Fruit fly (Drosophila melanogaster) whole organism, embryonic: ENCODE results near the gene CG32706.
A peak's percentile ranks its signal among the peaks of the same experiment; 100 is the strongest.

Experiments used
- ATbp ChIP-seq: fragments of 200-800 bp; sonication (Bioruptor generic); optimal IDR thresholded peaks from 2 replicates; lab custom pipeline; 2017; ENCODE audit warnings: missing biosample characterization, mild to moderate bottlenecking, missing genetic modification characterization, missing genetic modification reagents
- Adf1 ChIP-seq: fragments of 200-800 bp; sonication (Bioruptor generic); IDR thresholded peaks from 2 replicates; pipeline ENCODE4 v1.3.6; 2022; ENCODE audit warnings: missing biosample characterization, missing genetic modification characterization
- CG10147 ChIP-seq: fragments of 200-800 bp; sonication (Bioruptor generic); optimal IDR thresholded peaks from 2 replicates; lab custom pipeline; 2019; ENCODE audit warnings: missing biosample characterization, mild to moderate bottlenecking, missing genetic modification characterization, moderate library complexity
- CG10543 ChIP-seq: fragments of 200-800 bp; sonication (Bioruptor generic); optimal IDR thresholded peaks from 3 replicates; lab custom pipeline; 2017; ENCODE audit warnings: missing biosample characterization, mild to moderate bottlenecking, missing genetic modification characterization, moderate library complexity
- CG12155 ChIP-seq: fragments of 200-800 bp; sonication (Bioruptor generic); optimal IDR thresholded peaks from 3 replicates; lab custom pipeline; 2016; ENCODE audit warnings: missing biosample characterization, missing genetic modification characterization
- CG14965 ChIP-seq: fragments of 200-800 bp; sonication (Bioruptor generic); optimal IDR thresholded peaks from 2 replicates; lab custom pipeline; 2016; ENCODE audit warnings: missing biosample characterization, missing genetic modification characterization, borderline replicate concordance
- CG15011 ChIP-seq: fragments of 200-800 bp; sonication (Bioruptor generic); optimal IDR thresholded peaks from 3 replicates; lab custom pipeline; 2018; ENCODE audit warnings: missing biosample characterization, mild to moderate bottlenecking, missing genetic modification characterization
- CG15696 ChIP-seq: fragments of 200-800 bp; sonication (Bioruptor generic); optimal IDR thresholded peaks from 2 replicates; lab custom pipeline; 2019; ENCODE audit warnings: missing biosample characterization, mild to moderate bottlenecking, missing genetic modification characterization, moderate library complexity
- CG17359 ChIP-seq: fragments of 200-800 bp; sonication (Bioruptor generic); optimal IDR thresholded peaks from 3 replicates; lab custom pipeline; 2018; ENCODE audit warnings: missing biosample characterization, mild to moderate bottlenecking, missing genetic modification characterization, moderate library complexity
- CG17612 ChIP-seq: fragments of 200-800 bp; sonication (Bioruptor generic); IDR thresholded peaks from 2 replicates; pipeline ENCODE4 v1.3.6; 2022; ENCODE audit warnings: missing biosample characterization, missing genetic modification characterization
- CG2120 ChIP-seq: fragments of 200-800 bp; sonication (Bioruptor generic); optimal IDR thresholded peaks from 3 replicates; lab custom pipeline; 2016; ENCODE audit warnings: missing biosample characterization, missing genetic modification characterization
- CG2129 ChIP-seq: fragments of 200-800 bp; sonication (Bioruptor generic); IDR thresholded peaks from 2 replicates; pipeline ENCODE4 v1.3.6; 2022; ENCODE audit warnings: missing biosample characterization, missing genetic modification characterization; ENCODE audit not compliant: partially characterized antibody
- CG31441 ChIP-seq: fragments of 200-800 bp; sonication (Bioruptor generic); IDR thresholded peaks from 2 replicates; pipeline ENCODE4 v1.3.6; 2022; ENCODE audit warnings: missing biosample characterization, missing genetic modification characterization
- CG4617 ChIP-seq: fragments of 200-800 bp; sonication (Bioruptor generic); optimal IDR thresholded peaks from 3 replicates; lab custom pipeline; 2016; ENCODE audit warnings: missing biosample characterization, missing genetic modification characterization, borderline replicate concordance
- CG4854 ChIP-seq: fragments of 200-800 bp; sonication (Bioruptor generic); optimal IDR thresholded peaks from 2 replicates; lab custom pipeline; 2016; ENCODE audit warnings: missing biosample characterization, missing genetic modification characterization, inconsistent platforms
- CG5953 ChIP-seq: fragments of 200-800 bp; sonication (Bioruptor generic); IDR thresholded peaks from 2 replicates; pipeline ENCODE4 v1.3.6; 2022; ENCODE audit warnings: missing biosample characterization, missing genetic modification characterization
- CG6175 ChIP-seq: fragments of 200-800 bp; sonication (Bioruptor generic); IDR thresholded peaks from 3 replicates; pipeline ENCODE4 v1.3.6; 2022; ENCODE audit warnings: missing biosample characterization, missing genetic modification characterization
- CG6683 ChIP-seq: fragments of 200-800 bp; sonication (Bioruptor generic); optimal IDR thresholded peaks from 2 replicates; lab custom pipeline; 2017; ENCODE audit warnings: missing biosample characterization, mild to moderate bottlenecking, missing genetic modification characterization, missing genetic modification reagents
- CG6791 ChIP-seq: fragments of 200-800 bp; sonication (Bioruptor generic); IDR thresholded peaks from 3 replicates; pipeline ENCODE4 v1.3.6; 2022; ENCODE audit warnings: missing biosample characterization, missing genetic modification characterization; ENCODE audit not compliant: partially characterized antibody
- CG8281 ChIP-seq: fragments of 200-800 bp; sonication (Bioruptor generic); optimal IDR thresholded peaks from 2 replicates; lab custom pipeline; 2018; ENCODE audit warnings: missing biosample characterization, mild to moderate bottlenecking, missing genetic modification characterization, moderate library complexity
- CG8359 ChIP-seq: fragments of 200-800 bp; sonication (Bioruptor generic); optimal IDR thresholded peaks from 2 replicates; lab custom pipeline; 2017; ENCODE audit warnings: missing biosample characterization, mild to moderate bottlenecking, missing genetic modification characterization, borderline replicate concordance
- CG8388 ChIP-seq: fragments of 200-800 bp; sonication (Bioruptor generic); optimal IDR thresholded peaks from 2 replicates; lab custom pipeline; 2019; ENCODE audit warnings: missing biosample characterization, mild to moderate bottlenecking, missing genetic modification characterization, moderate library complexity
- CG8478 ChIP-seq: fragments of >200 bp; optimal IDR thresholded peaks from 2 replicates; lab custom pipeline; 2018
- Dek ChIP-seq: fragments of 200-800 bp; sonication (Bioruptor generic); optimal IDR thresholded peaks from 3 replicates; lab custom pipeline; 2019; ENCODE audit warnings: missing biosample characterization, mild to moderate bottlenecking, missing genetic modification characterization, moderate library complexity
- Doc3 ChIP-seq: fragments of 200-800 bp; sonication (Bioruptor generic); IDR thresholded peaks from 3 replicates; pipeline ENCODE4 v1.3.6; 2022; ENCODE audit warnings: missing biosample characterization, missing genetic modification characterization; ENCODE audit not compliant: partially characterized antibody
- H15 ChIP-seq: fragments of 200-800 bp; sonication (Bioruptor generic); IDR thresholded peaks from 3 replicates; pipeline ENCODE4 v1.3.6; 2022; ENCODE audit warnings: missing biosample characterization, missing genetic modification characterization
- Hr3 ChIP-seq: fragments of 200-800 bp; sonication (Bioruptor generic); optimal IDR thresholded peaks from 3 replicates; lab custom pipeline; 2016; ENCODE audit warnings: missing biosample characterization, missing genetic modification characterization
- MBD-R2 ChIP-seq: fragments of 200-800 bp; sonication (Bioruptor generic); IDR thresholded peaks from 2 replicates; pipeline ENCODE4 v1.3.6; 2022; ENCODE audit warnings: missing biosample characterization, missing genetic modification characterization
- NC2β ChIP-seq: fragments of 200-800 bp; sonication (Bioruptor generic); optimal IDR thresholded peaks from 2 replicates; lab custom pipeline; 2016; ENCODE audit warnings: missing biosample characterization, missing genetic modification characterization
- Taf1 ChIP-seq: fragments of 200-800 bp; sonication (Bioruptor generic); IDR thresholded peaks from 2 replicates; pipeline ENCODE4 v1.3.6; 2022; ENCODE audit warnings: missing biosample characterization, missing genetic modification characterization
- ab ChIP-seq: fragments of 200-800 bp; sonication (Bioruptor generic); optimal IDR thresholded peaks from 2 replicates; lab custom pipeline; 2016; ENCODE audit warnings: missing biosample characterization, missing genetic modification characterization
- aop ChIP-seq: fragments of 200-800 bp; sonication (Bioruptor generic); IDR thresholded peaks from 2 replicates; pipeline ENCODE4 v1.3.6; 2022; ENCODE audit warnings: missing biosample characterization, missing genetic modification characterization
- ase ChIP-seq: fragments of 200-800 bp; sonication (Bioruptor generic); IDR thresholded peaks from 3 replicates; pipeline ENCODE4 v1.3.6; 2022; ENCODE audit warnings: missing biosample characterization, missing genetic modification characterization
- ash1 ChIP-seq: fragments of 200-800 bp; sonication (Bioruptor generic); optimal IDR thresholded peaks from 2 replicates; lab custom pipeline; 2018; ENCODE audit warnings: missing biosample characterization, mild to moderate bottlenecking, missing genetic modification characterization
- az2 ChIP-seq: fragments of 200-800 bp; sonication (Bioruptor generic); optimal IDR thresholded peaks from 3 replicates; lab custom pipeline; 2016; ENCODE audit warnings: missing biosample characterization, missing genetic modification characterization
- chinmo ChIP-seq: fragments of 200-800 bp; sonication (Bioruptor generic); IDR thresholded peaks from 4 replicates; pipeline ENCODE4 v1.3.6; 2022; ENCODE audit warnings: missing biosample characterization, missing genetic modification characterization; ENCODE audit not compliant: partially characterized antibody
- corto ChIP-seq: fragments of 200-800 bp; sonication (Bioruptor generic); optimal IDR thresholded peaks from 2 replicates; lab custom pipeline; 2016; ENCODE audit warnings: missing biosample characterization, mild to moderate bottlenecking, missing genetic modification characterization, moderate library complexity
- disco-r ChIP-seq: fragments of 200-800 bp; sonication (Bioruptor generic); optimal IDR thresholded peaks from 2 replicates; lab custom pipeline; 2016; ENCODE audit warnings: missing biosample characterization, missing genetic modification characterization
- dmrt11E ChIP-seq: fragments of 200-800 bp; sonication (Bioruptor generic); optimal IDR thresholded peaks from 3 replicates; lab custom pipeline; 2018; ENCODE audit warnings: missing biosample characterization, mild to moderate bottlenecking, missing genetic modification characterization, moderate library complexity
- en ChIP-seq: fragments of 200-800 bp; sonication (Bioruptor generic); optimal IDR thresholded peaks from 2 replicates; lab custom pipeline; 2016; ENCODE audit warnings: missing biosample characterization, missing genetic modification characterization
- inv ChIP-seq: fragments of 200-800 bp; sonication (Bioruptor generic); IDR thresholded peaks from 2 replicates; pipeline ENCODE4 v1.3.6; 2022; ENCODE audit warnings: missing biosample characterization, missing genetic modification characterization; ENCODE audit not compliant: partially characterized antibody
- lov ChIP-seq, 2 experiments: fragments of 200-800 bp in 1 of 2; fragments of >200 bp in 1 of 2; sonication (Bioruptor generic) in 1 of 2; IDR thresholded peaks in 1 of 2; optimal IDR thresholded peaks in 1 of 2; 2 replicates in 1 of 2; 3 replicates in 1 of 2; pipeline versions ENCODE4 v1.3.6 to Lab custom; 2017 to 2022; ENCODE audit warnings: missing biosample characterization in 1 of 2, missing genetic modification characterization in 1 of 2
- nerfin-1 ChIP-seq: fragments of 200-800 bp; sonication (Bioruptor generic); optimal IDR thresholded peaks from 3 replicates; lab custom pipeline; 2019; ENCODE audit warnings: missing biosample characterization, mild to moderate bottlenecking, missing genetic modification characterization, moderate library complexity
- p53 ChIP-seq: fragments of 200-800 bp; sonication (Bioruptor generic); optimal IDR thresholded peaks from 2 replicates; lab custom pipeline; 2016; ENCODE audit warnings: missing biosample characterization, missing genetic modification characterization
- schlank ChIP-seq: fragments of 200-800 bp; sonication (Bioruptor generic); optimal IDR thresholded peaks from 2 replicates; lab custom pipeline; 2018; ENCODE audit warnings: missing biosample characterization, mild to moderate bottlenecking, missing genetic modification characterization
- sens-2 ChIP-seq: fragments of 200-800 bp; sonication (Bioruptor generic); IDR thresholded peaks from 2 replicates; pipeline ENCODE4 v1.3.6; 2022; ENCODE audit warnings: missing biosample characterization, missing genetic modification characterization
- shn ChIP-seq: fragments of 200-800 bp; sonication (Bioruptor generic); optimal IDR thresholded peaks from 3 replicates; lab custom pipeline; 2016; ENCODE audit warnings: missing biosample characterization, missing genetic modification characterization
- sqz ChIP-seq: fragments of 200-800 bp; sonication (Bioruptor generic); optimal IDR thresholded peaks from 3 replicates; lab custom pipeline; 2018; ENCODE audit warnings: missing biosample characterization, mild to moderate bottlenecking, missing genetic modification characterization
- tup ChIP-seq: fragments of 200-800 bp; sonication (Bioruptor generic); optimal IDR thresholded peaks from 2 replicates; lab custom pipeline; 2016; ENCODE audit warnings: missing biosample characterization, mild to moderate bottlenecking, missing genetic modification characterization, moderate library complexity

Gene CG32706

dm6 chrX:9080962-9081361 is 6.0 kb upstream of the CG32706 start, which contains the start of the genes CG7246 and HP1b (continued):
- peak; percentile 27 for TF ChIP-seq CG6683
- no peak for TF ChIP-seq ash1
- TF ChIP-seq CG14965 (GFP tag; lab: Kevin White, UChicago) = no peak
- no peak for TF ChIP-seq en (GFP tag; lab: Kevin White, UChicago)
- TF ChIP-seq CG2129 = 0 out of 2 replicates have a peak, but pooled peaks have one; percentile 30
- no peak for TF ChIP-seq CG8359 (GFP tag; lab: Kevin White, UChicago)
- TF ChIP-seq CG31441 (GFP tag; lab: Robert Waterston, UW) = peak; percentile 69
- TF ChIP-seq CG8281 (tag; lab: Kevin White, UChicago) = peak; percentile 14
- TF ChIP-seq lov (optimal IDR thresholded peaks at IDR 0.05; lab: Kevin White, UChicago) = no peak
- TF ChIP-seq lov (GFP tag; IDR thresholded peaks at IDR 0.05; lab: Robert Waterston, UW) = no peak
- TF ChIP-seq aop (GFP tag; lab: Robert Waterston, UW) = no peak
- peak; percentile 61; the same call in 1 of the 2 replicates for TF ChIP-seq sens-2
- TF ChIP-seq CG6791 = peak; percentile 58; the same call in 1 of the 3 replicates
- TF ChIP-seq CG8478 = no peak
- TF ChIP-seq shn = no peak
- TF ChIP-seq ase (GFP tag; lab: Robert Waterston, UW) = peak; percentile 85
- TF ChIP-seq sqz = peak; percentile 26
- TF ChIP-seq chinmo (GFP tag; lab: Robert Waterston, UW) = no peak
- no peak for TF ChIP-seq p53
- TF ChIP-seq CG15696 (tag; lab: Kevin White, UChicago) = peak; percentile 58
- TF ChIP-seq Adf1 (GFP tag; lab: Robert Waterston, UW) = peak; percentile 44; the same call in 1 of the 2 replicates
- TF ChIP-seq CG17612 (GFP tag; lab: Robert Waterston, UW) = no peak
- peak; percentile 50 for TF ChIP-seq Hr3 (GFP tag; lab: Kevin White, UChicago)
- TF ChIP-seq CG10147 = peak; percentile 78
- TF ChIP-seq Doc3 = peak; percentile 75; the same call in 2 of the 3 replicates
- TF ChIP-seq ab (GFP tag; lab: Kevin White, UChicago) = no peak
- peak; percentile 41 for TF ChIP-seq nerfin-1 (tag; lab: Kevin White, UChicago)
- TF ChIP-seq CG6175 = 0 out of 3 replicates have a peak, but pooled peaks have one; percentile 16
- peak; percentile 78 for TF ChIP-seq MBD-R2 (GFP tag; lab: Robert Waterston, UW)
- TF ChIP-seq CG2120 (GFP tag; lab: Kevin White, UChicago) = peak; percentile 81
- no peak for TF ChIP-seq NC2β (GFP tag; lab: Kevin White, UChicago)
- peak; percentile 38 for TF ChIP-seq CG4854 (GFP tag; lab: Kevin White, UChicago)
- no peak for TF ChIP-seq disco-r (GFP tag; lab: Kevin White, UChicago)
- TF ChIP-seq az2 (GFP tag; lab: Kevin White, UChicago) = peak; percentile 68
- TF ChIP-seq Taf1 (GFP tag; lab: Robert Waterston, UW) = peak; percentile 46; the same call in 1 of the 2 replicates
- peak; percentile 62 for TF ChIP-seq CG10543 (GFP tag; lab: Kevin White, UChicago)
- TF ChIP-seq CG12155 (GFP tag; lab: Kevin White, UChicago) = peak; percentile 70
- peak; percentile 64 for TF ChIP-seq CG4617 (GFP tag; lab: Kevin White, UChicago)
- TF ChIP-seq CG17359 (tag; lab: Kevin White, UChicago) = peak; percentile 69
- peak; percentile 26 for TF ChIP-seq tup (GFP tag; lab: Kevin White, UChicago)
- peak; percentile 54 for TF ChIP-seq dmrt11E (tag; lab: Kevin White, UChicago)
- TF ChIP-seq corto (GFP tag; lab: Kevin White, UChicago) = no peak
- TF ChIP-seq H15 (GFP tag; lab: Robert Waterston, UW) = peak; percentile 66; the same call in 1 of the 3 replicates
- TF ChIP-seq CG15011 = no peak
- peak; percentile 15 for TF ChIP-seq ATbp (GFP tag; lab: Kevin White, UChicago)
- peak; percentile 64 for TF ChIP-seq Dek
- no peak for TF ChIP-seq schlank (tag; lab: Kevin White, UChicago)
- TF ChIP-seq CG8388 (GFP tag; lab: Kevin White, UChicago) = peak; percentile 50
- peak; percentile 24; the same call in 1 of the 2 replicates for TF ChIP-seq CG5953 (GFP tag; lab: Robert Waterston, UW)
- peak; percentile 52; the same call in 1 of the 2 replicates for TF ChIP-seq inv (GFP tag; lab: Robert Waterston, UW)
